Fruit fly (Drosophila melanogaster) whole organism, prepupa: Measurements from ENCODE around the gene CCT4.

Source experiments
- CG11294 ChIP-seq: fragments of 200-800 bp; sonication (Bioruptor generic); IDR thresholded peaks from 2 replicates; pipeline ENCODE4 v1.3.6; 2022; ENCODE audit warnings: missing biosample characterization, missing genetic modification characterization
- CG11762 ChIP-seq: fragments of 200-800 bp; sonication (Bioruptor generic); optimal IDR thresholded peaks from 3 replicates; lab custom pipeline; 2016; ENCODE audit warnings: missing biosample characterization, missing genetic modification characterization; ENCODE audit not compliant: insufficient read depth
- CG8632 ChIP-seq: fragments of 200-800 bp; sonication (Bioruptor generic); optimal IDR thresholded peaks from 3 replicates; lab custom pipeline; 2016; ENCODE audit warnings: missing biosample characterization, missing genetic modification characterization
- Eip75B ChIP-seq: fragments of 200-800 bp; sonication (Bioruptor generic); optimal IDR thresholded peaks from 3 replicates; lab custom pipeline; 2016; ENCODE audit warnings: missing biosample characterization, missing genetic modification characterization
- Hr4 ChIP-seq: fragments of 200-800 bp; sonication (Bioruptor generic); optimal IDR thresholded peaks from 3 replicates; lab custom pipeline; 2016; ENCODE audit warnings: missing biosample characterization, missing genetic modification characterization
- Lpt ChIP-seq: fragments of 200-800 bp; sonication (Bioruptor generic); optimal IDR thresholded peaks from 3 replicates; lab custom pipeline; 2016; ENCODE audit warnings: missing biosample characterization, missing genetic modification characterization
- Sox102F ChIP-seq: fragments of 200-800 bp; sonication (Bioruptor generic); optimal IDR thresholded peaks from 2 replicates; lab custom pipeline; 2016; ENCODE audit warnings: missing biosample characterization, mild to moderate bottlenecking, missing genetic modification characterization

DNA sequence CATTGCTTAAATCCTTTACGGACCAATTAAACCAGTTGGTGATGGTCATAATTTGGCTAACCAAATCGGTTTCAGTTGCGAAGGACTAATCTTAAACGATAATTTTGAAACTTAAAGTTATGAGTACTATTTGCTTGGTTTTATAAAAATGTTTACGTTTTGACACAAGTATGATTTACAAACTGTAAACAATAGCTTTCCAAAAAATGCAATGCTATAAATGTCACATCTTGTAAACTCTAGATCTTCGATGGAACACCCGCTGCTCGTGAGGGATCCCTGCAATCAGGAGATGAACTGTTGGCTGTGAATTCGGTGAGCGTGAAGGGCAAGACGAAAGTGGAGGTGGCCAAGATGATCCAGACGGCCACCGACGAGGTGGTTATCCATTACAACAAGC is 4.5 kb upstream of the CCT4 start, which contains the start of gene CG5781:
- no peak for TF ChIP-seq CG11294 (GFP tag; lab: Robert Waterston, UW)
- TF ChIP-seq Sox102F = no peak
- TF ChIP-seq Eip75B (GFP tag; lab: Kevin White, UChicago) = no peak
- no peak for TF ChIP-seq CG8632 (GFP tag; lab: Kevin White, UChicago)
- TF ChIP-seq Lpt (GFP tag; lab: Kevin White, UChicago) = no peak
- TF ChIP-seq CG11762 (GFP tag; lab: Kevin White, UChicago) = no peak
- no peak for TF ChIP-seq Hr4
